Worm (Caenorhabditis elegans) whole organism, early embryonic: ENCODE data around the gene rga-3.

Experiments used
- B0310.2 ChIP-seq: sonication (generic microtip); optimal IDR thresholded peaks from 2 replicates; lab custom pipeline; 2016; ENCODE audit warnings: mild to moderate bottlenecking, missing genetic modification characterization, missing compliant biosample characterization
- F13C5.2 ChIP-seq: sonication (generic microtip); optimal IDR thresholded peaks from 2 replicates; lab custom pipeline; 2017; ENCODE audit warnings: mild to moderate bottlenecking, missing genetic modification characterization, inconsistent platforms, missing compliant biosample characterization
- aly-1 ChIP-seq: sonication (generic microtip); optimal IDR thresholded peaks from 2 replicates; lab custom pipeline; 2016; ENCODE audit warnings: missing genetic modification characterization, missing compliant biosample characterization
- ama-1 ChIP-seq: fragments of 150-350 bp; optimal IDR thresholded peaks from 2 replicates; lab custom pipeline; 2014
- ceh-13 ChIP-seq: fragments of 200-800 bp; sonication (Bioruptor generic); optimal IDR thresholded peaks from 2 replicates; lab custom pipeline; 2018; ENCODE audit warnings: mild to moderate bottlenecking, missing genetic modification characterization, missing compliant biosample characterization
- ceh-36 ChIP-seq: sonication (generic microtip); optimal IDR thresholded peaks from 2 replicates; lab custom pipeline; 2016; ENCODE audit warnings: missing genetic modification characterization, inconsistent platforms, missing compliant biosample characterization
- ets-7 ChIP-seq: sonication (generic microtip); optimal IDR thresholded peaks from 2 replicates; lab custom pipeline; 2016; ENCODE audit warnings: missing genotype, missing genetic modification characterization, missing compliant biosample characterization
- flt-1 ChIP-seq: fragments of 200-800 bp; sonication (Bioruptor generic); IDR thresholded peaks from 2 replicates; pipeline ENCODE4 v1.3.6; 2022; ENCODE audit warnings: missing genetic modification characterization, missing compliant biosample characterization
- hmbx-1 ChIP-seq: sonication (generic microtip); optimal IDR thresholded peaks from 2 replicates; lab custom pipeline; 2016; ENCODE audit warnings: mild to moderate bottlenecking, missing genetic modification characterization, missing compliant biosample characterization
- hmg-4 ChIP-seq: fragments of 200-800 bp; sonication (Bioruptor generic); optimal IDR thresholded peaks from 2 replicates; lab custom pipeline; 2018; ENCODE audit warnings: mild to moderate bottlenecking, missing genetic modification characterization, missing compliant biosample characterization
- hnd-1 ChIP-seq: sonication (generic microtip); optimal IDR thresholded peaks from 2 replicates; lab custom pipeline; 2016; ENCODE audit warnings: missing genetic modification characterization, missing compliant biosample characterization
- pes-1 ChIP-seq: fragments of 200-800 bp; sonication (Bioruptor generic); IDR thresholded peaks from 2 replicates; pipeline ENCODE4 v1.3.6; 2022; ENCODE audit warnings: missing genetic modification reagents, missing genetic modification characterization, missing compliant biosample characterization
- scrt-1 ChIP-seq: fragments of 200-800 bp; sonication (Bioruptor generic); IDR thresholded peaks from 2 replicates; pipeline ENCODE4 v1.3.6; 2022; ENCODE audit warnings: missing genetic modification characterization, missing compliant biosample characterization
- sea-1 ChIP-seq: fragments of 200-800 bp; sonication (Bioruptor generic); conservative IDR thresholded peaks from 2 replicates; pipeline ENCODE4 v1.3.6; 2022; ENCODE audit warnings: missing genetic modification characterization, missing compliant biosample characterization
- tbx-11 ChIP-seq: fragments of 200-800 bp; sonication (Bioruptor generic); IDR thresholded peaks from 2 replicates; pipeline ENCODE4 v1.3.6; 2022; ENCODE audit warnings: missing genetic modification characterization, missing compliant biosample characterization
- tbx-37 ChIP-seq: fragments of 200-800 bp; sonication (Bioruptor generic); conservative IDR thresholded peaks from 2 replicates; pipeline ENCODE4 v1.3.6; 2022; ENCODE audit warnings: missing genetic modification reagents, missing genetic modification characterization, missing compliant biosample characterization
- tra-4 ChIP-seq: sonication (generic microtip); optimal IDR thresholded peaks from 2 replicates; lab custom pipeline; 2017; ENCODE audit warnings: missing genetic modification characterization, missing compliant biosample characterization

The rga-3 gene

DNA sequence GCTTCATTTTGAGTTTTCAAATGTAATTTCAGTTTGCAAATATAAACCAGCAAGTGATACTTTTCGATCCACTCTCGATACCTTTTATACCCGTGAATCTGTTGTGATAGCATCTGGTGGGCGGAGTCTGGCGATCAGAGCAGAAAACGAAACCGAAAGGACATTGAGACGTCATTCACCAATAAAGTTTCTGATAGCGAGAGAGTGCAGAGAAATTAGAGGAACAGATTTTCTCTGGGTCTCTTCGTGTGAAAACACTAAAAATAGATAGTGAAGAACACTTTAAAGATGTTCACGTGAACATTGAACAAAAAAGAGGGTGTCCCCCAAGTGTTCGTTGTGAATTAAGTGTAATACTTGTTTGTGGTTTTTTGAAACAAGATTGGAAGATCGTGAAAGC lies 46.1 kb downstream of the rga-3 start, which contains the start of gene pgph-3:
Gene pgph-3 (minus strand): TSS at position 60 of the 400 bp plus-strand sequence.
- TF ChIP-seq hmbx-1 (tag; lab: Kevin White, UChicago) = no peak
- TF ChIP-seq ceh-13 (GFP tag; lab: Kevin White, UChicago) = no peak
- no peak for TF ChIP-seq ceh-36
- TF ChIP-seq sea-1 (GFP tag; lab: Robert Waterston, UW) = no peak
- TF ChIP-seq tra-4 (tag; lab: Kevin White, UChicago) = no peak
- no peak for TF ChIP-seq tbx-11
- no peak for TF ChIP-seq hmg-4 (GFP tag; lab: Kevin White, UChicago)
- no peak for TF ChIP-seq ama-1 (lab: Kevin White, UChicago)
- TF ChIP-seq ets-7 = no peak
- TF ChIP-seq flt-1 (GFP tag; lab: Robert Waterston, UW) = no peak
- no peak for TF ChIP-seq hnd-1
- no peak for TF ChIP-seq tbx-37 (GFP tag; lab: Robert Waterston, UW)
- TF ChIP-seq aly-1 = no peak

DNA sequence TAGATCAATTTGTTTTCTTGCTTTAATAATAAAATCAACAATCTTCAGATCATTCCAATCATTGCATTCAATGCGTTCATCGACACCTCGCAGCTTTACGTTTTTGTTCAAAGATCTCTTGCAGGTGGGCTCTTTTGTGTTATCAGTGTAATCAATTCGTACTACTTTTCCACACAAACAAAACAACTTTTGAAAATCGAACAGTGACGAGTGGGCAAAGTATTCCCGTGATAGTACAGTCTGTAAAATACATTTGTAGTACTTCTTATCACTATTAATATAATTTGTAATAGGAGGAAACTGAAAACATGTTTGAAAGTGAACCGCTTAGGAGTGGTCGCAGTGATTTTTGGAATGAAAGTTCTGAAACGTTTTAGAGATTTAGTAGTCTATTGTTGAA lies 47.4 kb downstream of the rga-3 start, which contains the start of gene pgph-2:
Gene pgph-2 (plus strand): TSS at position 47 of the 400 bp plus-strand sequence.
- no peak for TF ChIP-seq B0310.2
- no peak for TF ChIP-seq tra-4 (tag; lab: Kevin White, UChicago)
- no peak for TF ChIP-seq flt-1 (GFP tag; lab: Robert Waterston, UW)
- no peak for TF ChIP-seq scrt-1 (GFP tag; lab: Robert Waterston, UW)
- no peak for TF ChIP-seq pes-1 (GFP tag; lab: Robert Waterston, UW)
- no peak for TF ChIP-seq hmg-4 (GFP tag; lab: Kevin White, UChicago)
- TF ChIP-seq ama-1 (lab: Kevin White, UChicago) = no peak
- TF ChIP-seq tbx-11 = no peak

DNA sequence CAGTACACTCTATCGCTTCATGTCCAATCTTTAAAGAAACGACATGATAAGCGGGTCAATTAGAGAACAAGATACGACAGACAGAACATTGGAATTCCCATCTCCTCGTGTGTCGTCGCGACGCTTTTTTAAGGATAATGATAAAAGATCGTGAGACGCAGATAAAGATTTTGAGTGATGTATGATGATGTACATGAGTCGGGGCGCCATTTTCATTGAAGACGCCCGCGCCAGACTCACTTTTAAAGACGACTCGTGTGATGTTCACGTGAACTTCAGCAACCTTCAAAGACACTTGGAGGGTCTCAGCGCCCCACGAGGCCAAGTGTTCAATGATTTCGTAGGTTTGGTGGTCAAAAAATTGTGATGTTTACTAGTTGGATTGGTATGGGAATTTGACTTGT lies 50.6 kb downstream of the rga-3 start:
- TF ChIP-seq sea-1 (GFP tag; lab: Robert Waterston, UW) (no peak), ets-7 (no peak), F13C5.2 (no peak), flt-1 (GFP tag; lab: Robert Waterston, UW) (no peak), ceh-13 (GFP tag; lab: Kevin White, UChicago) (no peak), ama-1 (lab: Kevin White, UChicago) (no peak), B0310.2 (no peak), scrt-1 (GFP tag; lab: Robert Waterston, UW) (no peak), hnd-1 (no peak)

DNA sequence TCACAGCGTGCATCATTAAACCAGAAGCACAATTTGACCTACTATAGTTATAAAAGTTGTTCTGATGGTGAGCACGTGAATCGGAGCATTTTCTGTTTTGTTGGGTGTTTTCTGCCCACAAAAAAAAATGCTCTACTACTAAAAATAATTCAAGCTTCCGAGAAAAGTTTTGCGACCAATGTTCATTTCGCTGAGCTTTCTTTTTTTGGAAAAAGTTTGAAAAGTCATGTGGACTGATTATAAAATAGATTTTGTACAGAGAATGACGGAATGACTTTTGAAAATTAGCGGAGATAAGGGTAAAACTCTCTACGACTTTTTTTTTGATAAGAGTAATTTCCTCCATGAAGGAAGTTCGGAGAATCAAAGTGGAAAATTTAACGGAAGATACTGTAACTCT lies 51.8 kb downstream of the rga-3 start:
- no peak for TF ChIP-seq pes-1 (GFP tag; lab: Robert Waterston, UW)
- no peak for TF ChIP-seq aly-1
- no peak for TF ChIP-seq tbx-11
- TF ChIP-seq scrt-1 (GFP tag; lab: Robert Waterston, UW) = no peak
- no peak for TF ChIP-seq ceh-13 (GFP tag; lab: Kevin White, UChicago)
- no peak for TF ChIP-seq B0310.2
- no peak for TF ChIP-seq tra-4 (tag; lab: Kevin White, UChicago)
- TF ChIP-seq F13C5.2 = no peak
- no peak for TF ChIP-seq flt-1 (GFP tag; lab: Robert Waterston, UW)
- TF ChIP-seq tbx-37 (GFP tag; lab: Robert Waterston, UW) = no peak
- no peak for TF ChIP-seq ets-7
- TF ChIP-seq hmg-4 (GFP tag; lab: Kevin White, UChicago) = no peak
- no peak for TF ChIP-seq hnd-1
- TF ChIP-seq ceh-36 = no peak
- TF ChIP-seq hmbx-1 (tag; lab: Kevin White, UChicago) = no peak
- TF ChIP-seq ama-1 (lab: Kevin White, UChicago) = no peak
- TF ChIP-seq sea-1 (GFP tag; lab: Robert Waterston, UW) = no peak

DNA sequence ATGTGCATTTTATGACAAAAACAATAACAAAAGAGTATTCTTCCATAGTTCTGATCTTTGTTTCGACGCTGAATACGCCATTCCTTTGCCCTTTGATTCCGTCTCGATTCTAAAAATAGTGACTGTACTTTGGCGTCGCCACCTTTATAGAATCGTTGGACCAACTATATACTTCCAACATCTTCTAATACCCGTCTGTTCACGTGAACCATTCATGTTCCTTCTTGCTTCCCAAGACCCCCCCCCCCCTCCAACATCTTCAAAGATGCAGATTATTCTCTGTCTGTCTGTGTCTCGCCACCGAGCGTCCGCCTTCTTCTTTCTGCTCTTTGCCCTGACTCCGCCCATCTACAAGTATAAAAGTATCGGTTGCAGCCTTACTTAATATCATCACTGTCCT lies 52.3 kb downstream of the rga-3 start:
- TF ChIP-seq tbx-37 (GFP tag; lab: Robert Waterston, UW) (no peak), ceh-36 (no peak), sea-1 (GFP tag; lab: Robert Waterston, UW) (no peak), B0310.2 (no peak), ceh-13 (GFP tag; lab: Kevin White, UChicago) (no peak), flt-1 (GFP tag; lab: Robert Waterston, UW) (no peak), pes-1 (GFP tag; lab: Robert Waterston, UW) (no peak), aly-1 (no peak)

DNA sequence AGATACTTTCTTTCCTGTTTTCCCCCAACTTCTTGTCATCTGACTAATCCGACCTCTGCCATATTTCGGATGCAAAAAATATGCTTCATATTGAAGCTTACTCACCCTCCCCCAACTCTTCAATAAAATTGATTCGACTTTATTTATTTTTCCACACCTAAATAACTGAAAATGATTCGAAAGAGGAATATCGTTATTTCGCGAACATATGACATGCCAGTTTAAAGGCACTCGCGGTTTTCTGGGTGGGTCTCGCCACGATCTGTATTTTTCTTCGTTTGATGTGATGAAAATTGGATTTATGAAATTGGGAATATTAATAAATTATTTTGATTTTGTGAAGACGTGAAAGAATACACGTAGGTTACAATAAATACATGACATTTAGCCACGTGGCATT lies 53.9 kb downstream of the rga-3 start, which contains the start of gene F44E7.3:
Gene F44E7.3 (plus strand): TSS at position 319 of the 400 bp plus-strand sequence.
- TF ChIP-seq ets-7 (no peak), ama-1 (lab: Kevin White, UChicago) (no peak), scrt-1 (GFP tag; lab: Robert Waterston, UW) (no peak), tbx-37 (GFP tag; lab: Robert Waterston, UW) (no peak), flt-1 (GFP tag; lab: Robert Waterston, UW) (no peak), sea-1 (GFP tag; lab: Robert Waterston, UW) (no peak), hmg-4 (GFP tag; lab: Kevin White, UChicago) (no peak), tbx-11 (no peak), pes-1 (GFP tag; lab: Robert Waterston, UW) (no peak), B0310.2 (no peak), ceh-36 (no peak), ceh-13 (GFP tag; lab: Kevin White, UChicago) (no peak), hnd-1 (no peak)
